Worm (Caenorhabditis elegans) whole organism, early embryonic: Measurements from ENCODE around the gene fbxb-48.

Source experiments
- B0310.2 ChIP-seq: sonication (generic microtip); optimal IDR thresholded peaks from 2 replicates; lab custom pipeline; 2016; ENCODE audit warnings: mild to moderate bottlenecking, missing genetic modification characterization, missing compliant biosample characterization
- F13C5.2 ChIP-seq: sonication (generic microtip); optimal IDR thresholded peaks from 2 replicates; lab custom pipeline; 2017; ENCODE audit warnings: mild to moderate bottlenecking, missing genetic modification characterization, inconsistent platforms, missing compliant biosample characterization
- aly-1 ChIP-seq: sonication (generic microtip); optimal IDR thresholded peaks from 2 replicates; lab custom pipeline; 2016; ENCODE audit warnings: missing genetic modification characterization, missing compliant biosample characterization
- ama-1 ChIP-seq: fragments of 150-350 bp; optimal IDR thresholded peaks from 2 replicates; lab custom pipeline; 2014
- ceh-13 ChIP-seq: fragments of 200-800 bp; sonication (Bioruptor generic); optimal IDR thresholded peaks from 2 replicates; lab custom pipeline; 2018; ENCODE audit warnings: mild to moderate bottlenecking, missing genetic modification characterization, missing compliant biosample characterization
- ceh-36 ChIP-seq: sonication (generic microtip); optimal IDR thresholded peaks from 2 replicates; lab custom pipeline; 2016; ENCODE audit warnings: missing genetic modification characterization, inconsistent platforms, missing compliant biosample characterization
- ets-7 ChIP-seq: sonication (generic microtip); optimal IDR thresholded peaks from 2 replicates; lab custom pipeline; 2016; ENCODE audit warnings: missing genotype, missing genetic modification characterization, missing compliant biosample characterization
- flt-1 ChIP-seq: fragments of 200-800 bp; sonication (Bioruptor generic); IDR thresholded peaks from 2 replicates; pipeline ENCODE4 v1.3.6; 2022; ENCODE audit warnings: missing genetic modification characterization, missing compliant biosample characterization
- hmbx-1 ChIP-seq: sonication (generic microtip); optimal IDR thresholded peaks from 2 replicates; lab custom pipeline; 2016; ENCODE audit warnings: mild to moderate bottlenecking, missing genetic modification characterization, missing compliant biosample characterization
- hmg-4 ChIP-seq: fragments of 200-800 bp; sonication (Bioruptor generic); optimal IDR thresholded peaks from 2 replicates; lab custom pipeline; 2018; ENCODE audit warnings: mild to moderate bottlenecking, missing genetic modification characterization, missing compliant biosample characterization
- hnd-1 ChIP-seq: sonication (generic microtip); optimal IDR thresholded peaks from 2 replicates; lab custom pipeline; 2016; ENCODE audit warnings: missing genetic modification characterization, missing compliant biosample characterization
- pes-1 ChIP-seq: fragments of 200-800 bp; sonication (Bioruptor generic); IDR thresholded peaks from 2 replicates; pipeline ENCODE4 v1.3.6; 2022; ENCODE audit warnings: missing genetic modification reagents, missing genetic modification characterization, missing compliant biosample characterization
- scrt-1 ChIP-seq: fragments of 200-800 bp; sonication (Bioruptor generic); IDR thresholded peaks from 2 replicates; pipeline ENCODE4 v1.3.6; 2022; ENCODE audit warnings: missing genetic modification characterization, missing compliant biosample characterization
- sea-1 ChIP-seq: fragments of 200-800 bp; sonication (Bioruptor generic); conservative IDR thresholded peaks from 2 replicates; pipeline ENCODE4 v1.3.6; 2022; ENCODE audit warnings: missing genetic modification characterization, missing compliant biosample characterization
- tbx-11 ChIP-seq: fragments of 200-800 bp; sonication (Bioruptor generic); IDR thresholded peaks from 2 replicates; pipeline ENCODE4 v1.3.6; 2022; ENCODE audit warnings: missing genetic modification characterization, missing compliant biosample characterization
- tbx-37 ChIP-seq: fragments of 200-800 bp; sonication (Bioruptor generic); conservative IDR thresholded peaks from 2 replicates; pipeline ENCODE4 v1.3.6; 2022; ENCODE audit warnings: missing genetic modification reagents, missing genetic modification characterization, missing compliant biosample characterization
- tra-4 ChIP-seq: sonication (generic microtip); optimal IDR thresholded peaks from 2 replicates; lab custom pipeline; 2017; ENCODE audit warnings: missing genetic modification characterization, missing compliant biosample characterization

The fbxb-48 gene

DNA sequence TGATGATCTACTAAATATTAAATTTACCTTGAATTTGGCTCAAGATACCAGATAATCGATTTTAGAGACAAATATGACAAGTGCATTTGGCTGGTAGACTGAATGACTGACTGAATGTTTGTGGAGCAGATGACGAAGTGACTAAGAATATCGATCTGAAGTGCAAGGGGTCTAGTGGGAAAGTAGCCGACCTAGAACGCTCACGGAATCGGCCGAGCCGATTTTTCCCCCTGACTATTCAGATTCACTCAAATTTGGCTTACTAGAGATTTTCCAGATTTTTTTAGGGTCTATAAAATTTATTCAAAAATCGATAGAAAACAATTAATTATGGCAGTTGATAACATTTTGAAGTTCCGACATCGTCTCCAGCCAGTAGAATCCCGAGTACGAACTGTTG is 24.5 kb downstream of the fbxb-48 start, which contains the start of gene fbxc-26:
Gene fbxc-26 (minus strand): TSS at position 101 of the 400 bp plus-strand sequence.
- TF ChIP-seq B0310.2 (tag; lab: Kevin White, UChicago) (no peak), ceh-36 (tag; lab: Kevin White, UChicago) (no peak), tra-4 (tag; lab: Kevin White, UChicago) (no peak), scrt-1 (GFP tag; lab: Robert Waterston, UW) (no peak), flt-1 (GFP tag; lab: Robert Waterston, UW) (no peak), hmbx-1 (tag; lab: Kevin White, UChicago) (no peak), tbx-11 (GFP tag; lab: Robert Waterston, UW) (no peak), tbx-37 (GFP tag; lab: Robert Waterston, UW) (no peak), hmg-4 (no peak), pes-1 (no peak), aly-1 (no peak), ets-7 (tag; lab: Kevin White, UChicago) (no peak), ceh-13 (no peak), ama-1 (lab: Kevin White, UChicago) (no peak), sea-1 (GFP tag; lab: Robert Waterston, UW) (no peak), hnd-1 (tag; lab: Kevin White, UChicago) (no peak), F13C5.2 (tag; lab: Kevin White, UChicago) (no peak)

DNA sequence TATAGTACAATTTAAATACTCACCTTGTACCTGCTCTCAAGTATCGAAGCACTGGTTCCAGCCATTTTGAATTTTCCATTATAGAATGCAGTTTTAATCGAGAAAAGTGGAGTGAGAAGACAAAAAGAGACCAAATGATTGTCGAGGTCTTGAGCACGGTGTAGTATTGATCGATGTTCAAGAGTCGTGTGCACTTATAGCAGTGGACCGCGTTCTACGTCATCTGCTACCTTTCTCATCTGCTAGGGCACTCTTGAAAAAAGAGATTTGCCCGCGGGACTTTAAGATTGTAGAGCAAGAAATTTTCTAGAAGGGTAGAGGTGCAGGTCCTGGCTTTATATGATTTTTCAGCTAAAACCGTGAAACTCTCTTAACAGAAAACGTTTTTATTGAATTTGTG is 26.2 kb downstream of the fbxb-48 start, which contains the start of gene fbxc-21:
Gene fbxc-21 (minus strand): TSS at position 101 of the 400 bp plus-strand sequence.
- TF ChIP-seq sea-1 (GFP tag; lab: Robert Waterston, UW): no peak
- no peak for TF ChIP-seq ama-1 (lab: Kevin White, UChicago)
- TF ChIP-seq scrt-1 (GFP tag; lab: Robert Waterston, UW): no peak
- TF ChIP-seq F13C5.2 (tag; lab: Kevin White, UChicago): no peak
- TF ChIP-seq pes-1: no peak
- no peak for TF ChIP-seq tra-4 (tag; lab: Kevin White, UChicago)
- no peak for TF ChIP-seq ets-7 (tag; lab: Kevin White, UChicago)
- TF ChIP-seq flt-1 (GFP tag; lab: Robert Waterston, UW): no peak
- TF ChIP-seq B0310.2 (tag; lab: Kevin White, UChicago): no peak
- no peak for TF ChIP-seq hmg-4
- no peak for TF ChIP-seq hmbx-1 (tag; lab: Kevin White, UChicago)
- no peak for TF ChIP-seq aly-1

ce11 chrII:1691011-1691410 is 28.0 kb downstream of the fbxb-48 start, which contains the start of gene fbxc-22:
Gene fbxc-22, minus strand, starts transcription at chrII:1691111.
- TF ChIP-seq tra-4 (tag; lab: Kevin White, UChicago) (no peak), ceh-13 (no peak), ama-1 (lab: Kevin White, UChicago) (no peak), ceh-36 (tag; lab: Kevin White, UChicago) (no peak), F13C5.2 (tag; lab: Kevin White, UChicago) (no peak), tbx-11 (GFP tag; lab: Robert Waterston, UW) (no peak), flt-1 (GFP tag; lab: Robert Waterston, UW) (no peak), hmbx-1 (tag; lab: Kevin White, UChicago) (no peak), hnd-1 (tag; lab: Kevin White, UChicago) (no peak), sea-1 (GFP tag; lab: Robert Waterston, UW) (no peak), scrt-1 (GFP tag; lab: Robert Waterston, UW) (no peak)

DNA sequence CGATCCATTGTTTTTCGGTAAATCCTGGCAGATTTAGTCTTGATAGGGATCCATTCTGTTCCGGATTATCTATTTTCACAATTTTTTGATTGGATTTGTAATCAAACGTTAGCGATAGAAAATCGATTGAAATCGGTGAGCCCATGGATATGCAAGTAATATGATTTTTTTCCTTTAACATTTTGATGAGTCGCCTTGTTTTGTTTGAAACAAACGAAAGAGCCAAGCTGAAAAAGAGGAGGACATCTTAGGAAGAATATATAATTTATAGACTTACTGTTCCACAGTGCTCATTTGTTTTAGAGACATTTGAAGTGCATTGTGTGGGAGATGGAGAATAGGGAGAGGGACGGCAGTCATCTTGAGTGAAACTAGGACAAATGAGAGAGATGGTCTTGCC is 30.2 kb downstream of the fbxb-48 start, which contains the start of the genes fbxb-18 and fbxb-19:
Gene fbxb-18 (minus strand): TSS at position 101 of the 400 bp plus-strand sequence.
Gene fbxb-19 (minus strand): TSS at position 369 of the 400 bp plus-strand sequence.
- TF ChIP-seq ets-7 (tag; lab: Kevin White, UChicago): no peak
- no peak for TF ChIP-seq scrt-1 (GFP tag; lab: Robert Waterston, UW)
- TF ChIP-seq hmbx-1 (tag; lab: Kevin White, UChicago): no peak
- no peak for TF ChIP-seq ama-1 (lab: Kevin White, UChicago)
- TF ChIP-seq sea-1 (GFP tag; lab: Robert Waterston, UW): no peak
- no peak for TF ChIP-seq tra-4 (tag; lab: Kevin White, UChicago)
- TF ChIP-seq ceh-36 (tag; lab: Kevin White, UChicago): no peak
- no peak for TF ChIP-seq ceh-13
- no peak for TF ChIP-seq hnd-1 (tag; lab: Kevin White, UChicago)
- TF ChIP-seq tbx-37 (GFP tag; lab: Robert Waterston, UW): no peak
- no peak for TF ChIP-seq tbx-11 (GFP tag; lab: Robert Waterston, UW)
- TF ChIP-seq pes-1: no peak
- no peak for TF ChIP-seq flt-1 (GFP tag; lab: Robert Waterston, UW)

DNA sequence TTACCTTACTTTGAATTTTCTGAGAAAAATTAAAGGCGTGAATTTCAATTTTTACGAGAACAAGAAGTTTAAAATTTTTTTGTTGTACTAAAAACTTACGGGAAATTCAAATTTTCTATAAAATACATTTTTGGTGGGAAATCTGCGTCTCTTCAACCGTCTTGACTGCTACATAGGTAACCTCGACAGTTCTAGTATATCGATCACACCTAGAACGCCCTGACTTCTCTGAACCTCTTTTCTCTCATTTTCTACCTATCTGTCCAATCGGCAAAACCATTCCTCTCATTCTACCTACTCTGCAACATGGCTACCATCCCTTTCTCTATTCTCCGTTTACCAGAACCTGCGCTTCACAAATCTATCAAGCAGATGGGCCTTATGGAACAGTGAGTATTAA is 35.3 kb downstream of the fbxb-48 start, which contains the start of gene fbxb-25:
Gene fbxb-25 (plus strand): TSS at position 301 of the 400 bp plus-strand sequence.
- TF ChIP-seq tra-4 (tag; lab: Kevin White, UChicago) (no peak), tbx-37 (GFP tag; lab: Robert Waterston, UW) (no peak), sea-1 (GFP tag; lab: Robert Waterston, UW) (no peak), hmg-4 (no peak), hnd-1 (tag; lab: Kevin White, UChicago) (no peak), ceh-13 (no peak), hmbx-1 (tag; lab: Kevin White, UChicago) (no peak), aly-1 (no peak), F13C5.2 (tag; lab: Kevin White, UChicago) (no peak), flt-1 (GFP tag; lab: Robert Waterston, UW) (no peak), ceh-36 (tag; lab: Kevin White, UChicago) (no peak), B0310.2 (tag; lab: Kevin White, UChicago) (no peak), scrt-1 (GFP tag; lab: Robert Waterston, UW) (no peak), pes-1 (no peak), tbx-11 (GFP tag; lab: Robert Waterston, UW) (no peak)

ce11 chrII:1682218-1682617 is 36.8 kb downstream of the fbxb-48 start, which contains the start of gene fbxb-26:
Gene fbxb-26, plus strand, starts transcription at chrII:1682518.
- no peak for TF ChIP-seq sea-1 (GFP tag; lab: Robert Waterston, UW)
- TF ChIP-seq aly-1: no peak
- no peak for TF ChIP-seq F13C5.2 (tag; lab: Kevin White, UChicago)
- no peak for TF ChIP-seq flt-1 (GFP tag; lab: Robert Waterston, UW)
- no peak for TF ChIP-seq tra-4 (tag; lab: Kevin White, UChicago)
- TF ChIP-seq scrt-1 (GFP tag; lab: Robert Waterston, UW): no peak
- TF ChIP-seq ama-1 (lab: Kevin White, UChicago): no peak
- no peak for TF ChIP-seq hmg-4
- TF ChIP-seq ceh-13: no peak
- no peak for TF ChIP-seq B0310.2 (tag; lab: Kevin White, UChicago)
- TF ChIP-seq ceh-36 (tag; lab: Kevin White, UChicago): no peak
- TF ChIP-seq pes-1: no peak
- TF ChIP-seq ets-7 (tag; lab: Kevin White, UChicago): no peak
- no peak for TF ChIP-seq tbx-11 (GFP tag; lab: Robert Waterston, UW)
